Fruit fly (Drosophila melanogaster) whole organism, embryonic: Measurements from ENCODE around the gene Pex3.

Experiments
- Ada2b ChIP-seq: fragments of 200-800 bp; sonication (Bioruptor generic); IDR thresholded peaks from 2 replicates; pipeline ENCODE4 v1.3.6; 2022; ENCODE audit warnings: missing biosample characterization, missing genetic modification characterization
- Atf6 ChIP-seq: fragments of 200-800 bp; sonication (Bioruptor generic); IDR thresholded peaks from 2 replicates; pipeline ENCODE4 v1.3.6; 2022; ENCODE audit warnings: missing biosample characterization, missing genetic modification characterization
- B-H2 ChIP-seq: fragments of 200-800 bp; sonication (Bioruptor generic); optimal IDR thresholded peaks from 2 replicates; lab custom pipeline; 2018; ENCODE audit warnings: missing biosample characterization, mild to moderate bottlenecking, missing genetic modification characterization
- Bgb ChIP-seq: fragments of 200-800 bp; sonication (Bioruptor generic); IDR thresholded peaks from 2 replicates; pipeline ENCODE4 v1.3.6; 2022; ENCODE audit warnings: missing biosample characterization, missing genetic modification characterization; ENCODE audit not compliant: partially characterized antibody
- CG10267 ChIP-seq: fragments of 200-800 bp; sonication (Bioruptor generic); optimal IDR thresholded peaks from 2 replicates; lab custom pipeline; 2018; ENCODE audit warnings: missing biosample characterization, mild to moderate bottlenecking, missing genetic modification characterization, moderate library complexity
- CG12104 ChIP-seq: fragments of 200-800 bp; sonication (Bioruptor generic); optimal IDR thresholded peaks from 3 replicates; lab custom pipeline; 2016; ENCODE audit warnings: missing biosample characterization, missing genetic modification characterization
- CG15011 ChIP-seq: fragments of 200-800 bp; sonication (Bioruptor generic); optimal IDR thresholded peaks from 3 replicates; lab custom pipeline; 2018; ENCODE audit warnings: missing biosample characterization, mild to moderate bottlenecking, missing genetic modification characterization
- CG15601 ChIP-seq: fragments of 200-800 bp; sonication (Bioruptor generic); optimal IDR thresholded peaks from 3 replicates; lab custom pipeline; 2019; ENCODE audit warnings: missing biosample characterization, mild to moderate bottlenecking, missing genetic modification characterization, moderate library complexity
- CG17328 ChIP-seq: fragments of 200-800 bp; sonication (Bioruptor generic); IDR thresholded peaks from 2 replicates; pipeline ENCODE4 v1.3.6; 2022; ENCODE audit warnings: missing biosample characterization, missing genetic modification characterization
- CG17802 ChIP-seq: fragments of 200-800 bp; sonication (Bioruptor generic); optimal IDR thresholded peaks from 2 replicates; lab custom pipeline; 2018; ENCODE audit warnings: missing biosample characterization, mild to moderate bottlenecking, missing genetic modification characterization, moderate library complexity
- CG17912 ChIP-seq: fragments of 200-800 bp; sonication (Bioruptor generic); optimal IDR thresholded peaks from 2 replicates; lab custom pipeline; 2018; ENCODE audit warnings: missing biosample characterization, mild to moderate bottlenecking, missing genetic modification characterization
- CG30403 ChIP-seq: fragments of 200-800 bp; sonication (Bioruptor generic); optimal IDR thresholded peaks from 3 replicates; lab custom pipeline; 2016; ENCODE audit warnings: missing biosample characterization, missing genetic modification characterization
- CG30431 ChIP-seq: fragments of 200-800 bp; sonication (Bioruptor generic); optimal IDR thresholded peaks from 2 replicates; lab custom pipeline; 2017; ENCODE audit warnings: missing biosample characterization, missing genetic modification characterization
- CG32532 ChIP-seq: fragments of 200-800 bp; sonication (Bioruptor generic); IDR thresholded peaks from 2 replicates; pipeline ENCODE4 v1.3.6; 2022; ENCODE audit warnings: missing biosample characterization, missing genetic modification characterization
- CG3847 ChIP-seq: fragments of 200-800 bp; sonication (Bioruptor generic); IDR thresholded peaks from 2 replicates; pipeline ENCODE4 v1.3.6; 2022; ENCODE audit warnings: missing biosample characterization, missing genetic modification characterization
- CG6689 ChIP-seq: fragments of 200-800 bp; sonication (Bioruptor generic); IDR thresholded peaks from 2 replicates; pipeline ENCODE4 v1.3.6; 2022; ENCODE audit warnings: missing biosample characterization, missing genetic modification characterization
- CG8478 ChIP-seq: fragments of >200 bp; optimal IDR thresholded peaks from 2 replicates; lab custom pipeline; 2018
- Deaf1 ChIP-seq: fragments of 200-800 bp; optimal IDR thresholded peaks from 3 replicates; lab custom pipeline; 2019; ENCODE audit warnings: missing biosample characterization, mild to moderate bottlenecking, missing genetic modification characterization, moderate library complexity
- Dll ChIP-seq: fragments of 200-800 bp; sonication (Bioruptor generic); IDR thresholded peaks from 4 replicates; pipeline ENCODE4 v1.3.6; 2022; ENCODE audit warnings: missing biosample characterization, missing genetic modification characterization; ENCODE audit not compliant: partially characterized antibody
- ERR ChIP-seq: fragments of 200-800 bp; sonication (Bioruptor generic); optimal IDR thresholded peaks from 2 replicates; lab custom pipeline; 2016; ENCODE audit warnings: missing biosample characterization, missing genetic modification characterization
- HLH3B ChIP-seq: fragments of 200-800 bp; sonication (Bioruptor generic); IDR thresholded peaks from 2 replicates; pipeline ENCODE4 v1.3.6; 2022; ENCODE audit warnings: missing biosample characterization, missing genetic modification characterization
- Hr3 ChIP-seq: fragments of 200-800 bp; sonication (Bioruptor generic); optimal IDR thresholded peaks from 3 replicates; lab custom pipeline; 2016; ENCODE audit warnings: missing biosample characterization, missing genetic modification characterization
- Hr78 ChIP-seq, 2 experiments: fragments of 200-800 bp in 1 of 2; fragments of >200 bp in 1 of 2; sonication (Bioruptor generic) in 1 of 2; optimal IDR thresholded peaks; 2 replicates each; lab custom pipeline; 2017 to 2019; ENCODE audit warnings: missing biosample characterization in 2 of 2, missing genetic modification characterization in 2 of 2, mild to moderate bottlenecking in 1 of 2, moderate library complexity in 1 of 2
- Meics ChIP-seq: fragments of 200-800 bp; sonication (Bioruptor generic); optimal IDR thresholded peaks from 2 replicates; lab custom pipeline; 2017; ENCODE audit warnings: missing biosample characterization, mild to moderate bottlenecking, missing genetic modification characterization
- NFAT ChIP-seq: fragments of 200-800 bp; sonication (Bioruptor generic); IDR thresholded peaks from 2 replicates; pipeline ENCODE4 v1.3.6; 2022; ENCODE audit warnings: missing biosample characterization, missing genetic modification characterization
- NK7.1 ChIP-seq: fragments of 200-800 bp; sonication (Bioruptor generic); optimal IDR thresholded peaks from 3 replicates; lab custom pipeline; 2016; ENCODE audit warnings: missing biosample characterization, missing genetic modification characterization
- Oli ChIP-seq: fragments of 200-800 bp; sonication (Bioruptor generic); optimal IDR thresholded peaks from 2 replicates; lab custom pipeline; 2018; ENCODE audit warnings: missing biosample characterization, mild to moderate bottlenecking, missing genetic modification characterization, moderate library complexity
- Opbp ChIP-seq: fragments of 200-800 bp; sonication (Bioruptor generic); IDR thresholded peaks from 3 replicates; pipeline ENCODE4 v1.3.6; 2022; ENCODE audit warnings: missing biosample characterization, missing genetic modification characterization; ENCODE audit not compliant: partially characterized antibody
- Poxn ChIP-seq: fragments of 200-800 bp; sonication (Bioruptor generic); IDR thresholded peaks from 2 replicates; pipeline ENCODE4 v1.3.6; 2022; ENCODE audit warnings: missing biosample characterization, missing genetic modification characterization
- Ssrp ChIP-seq: fragments of 200-800 bp; sonication (Bioruptor generic); optimal IDR thresholded peaks from 2 replicates; lab custom pipeline; 2018; ENCODE audit warnings: missing biosample characterization, mild to moderate bottlenecking, missing genetic modification characterization, moderate library complexity
- Taf1 ChIP-seq: fragments of 200-800 bp; sonication (Bioruptor generic); IDR thresholded peaks from 2 replicates; pipeline ENCODE4 v1.3.6; 2022; ENCODE audit warnings: missing biosample characterization, missing genetic modification characterization
- ab ChIP-seq: fragments of 200-800 bp; sonication (Bioruptor generic); optimal IDR thresholded peaks from 2 replicates; lab custom pipeline; 2016; ENCODE audit warnings: missing biosample characterization, missing genetic modification characterization
- bsh ChIP-seq, 2 experiments: fragments of 200-800 bp; sonication (Bioruptor generic); optimal IDR thresholded peaks; 2 replicates each; lab custom pipeline; 2017 to 2018; ENCODE audit warnings: mild to moderate bottlenecking in 2 of 2, missing biosample characterization in 2 of 2, missing genetic modification characterization in 2 of 2, moderate library complexity in 1 of 2
- cas ChIP-seq: fragments of 200-800 bp; sonication (Bioruptor generic); IDR thresholded peaks from 2 replicates; pipeline ENCODE4 v1.3.6; 2022; ENCODE audit warnings: missing biosample characterization, missing genetic modification characterization
- chif ChIP-seq, 2 experiments: fragments of 200-800 bp; sonication (Bioruptor generic); optimal IDR thresholded peaks; 3 replicates each; lab custom pipeline; 2016; ENCODE audit warnings: missing biosample characterization in 2 of 2, missing genetic modification characterization in 2 of 2
- chinmo ChIP-seq: fragments of 200-800 bp; sonication (Bioruptor generic); IDR thresholded peaks from 4 replicates; pipeline ENCODE4 v1.3.6; 2022; ENCODE audit warnings: missing biosample characterization, missing genetic modification characterization; ENCODE audit not compliant: partially characterized antibody
- crp ChIP-seq, 2 experiments: fragments of 200-800 bp; sonication (Bioruptor generic); optimal IDR thresholded peaks; 2 replicates in 1 of 2; 3 replicates in 1 of 2; lab custom pipeline; 2017; ENCODE audit warnings: missing biosample characterization in 2 of 2, missing genetic modification characterization in 2 of 2, mild to moderate bottlenecking in 1 of 2, moderate library complexity in 1 of 2
- fd96Cb ChIP-seq: fragments of 200-800 bp; sonication (Bioruptor generic); optimal IDR thresholded peaks from 2 replicates; lab custom pipeline; 2018; ENCODE audit warnings: missing biosample characterization, mild to moderate bottlenecking, missing genetic modification characterization, moderate library complexity
- fu2 ChIP-seq: fragments of 200-800 bp; sonication (Bioruptor generic); optimal IDR thresholded peaks from 2 replicates; lab custom pipeline; 2016; ENCODE audit warnings: missing biosample characterization, missing genetic modification characterization
- her ChIP-seq: fragments of 200-800 bp; sonication (Bioruptor generic); optimal IDR thresholded peaks from 2 replicates; lab custom pipeline; 2016; ENCODE audit warnings: missing biosample characterization, missing genetic modification characterization
- hkb ChIP-seq, 2 experiments: fragments of 200-800 bp in 1 of 2; fragments of >200 bp in 1 of 2; sonication (Bioruptor generic) in 1 of 2; IDR thresholded peaks in 1 of 2; optimal IDR thresholded peaks in 1 of 2; 2 replicates each; pipeline versions ENCODE4 v1.3.6 to Lab custom; 2017 to 2022; ENCODE audit warnings: missing biosample characterization in 1 of 2, missing genetic modification characterization in 1 of 2
- kni ChIP-seq: fragments of 200-800 bp; sonication (Bioruptor generic); optimal IDR thresholded peaks from 3 replicates; lab custom pipeline; 2017; ENCODE audit warnings: mild to moderate bottlenecking, missing biosample characterization, missing genetic modification reagents, missing genetic modification characterization
- mld ChIP-seq: fragments of 200-800 bp; sonication (Bioruptor generic); IDR thresholded peaks from 3 replicates; pipeline ENCODE4 v1.3.6; 2022; ENCODE audit warnings: missing biosample characterization, missing genetic modification characterization; ENCODE audit not compliant: partially characterized antibody
- nerfin-2 ChIP-seq: fragments of 200-800 bp; sonication (Bioruptor generic); IDR thresholded peaks from 2 replicates; pipeline ENCODE4 v1.3.6; 2022; ENCODE audit warnings: missing biosample characterization, missing genetic modification characterization; ENCODE audit not compliant: partially characterized antibody
- nmo ChIP-seq: fragments of 200-800 bp; sonication (Bioruptor generic); optimal IDR thresholded peaks from 2 replicates; lab custom pipeline; 2018; ENCODE audit warnings: missing biosample characterization, mild to moderate bottlenecking, missing genetic modification characterization, moderate library complexity
- psq ChIP-seq: fragments of 200-800 bp; sonication (Bioruptor generic); optimal IDR thresholded peaks from 2 replicates; lab custom pipeline; 2017; ENCODE audit warnings: missing biosample characterization, missing genetic modification characterization
- repo ChIP-seq: fragments of 200-800 bp; sonication (Bioruptor generic); optimal IDR thresholded peaks from 2 replicates; lab custom pipeline; 2016; ENCODE audit warnings: missing biosample characterization, missing genetic modification characterization
- schlank ChIP-seq: fragments of 200-800 bp; sonication (Bioruptor generic); optimal IDR thresholded peaks from 2 replicates; lab custom pipeline; 2018; ENCODE audit warnings: missing biosample characterization, mild to moderate bottlenecking, missing genetic modification characterization
- sens ChIP-seq: fragments of 200-800 bp; sonication (Bioruptor generic); peaks from one replicate; lab custom pipeline; 2016; ENCODE audit warnings: missing biosample characterization, missing genetic modification characterization
- seq ChIP-seq: fragments of 200-800 bp; sonication (Bioruptor generic); IDR thresholded peaks from 2 replicates; pipeline ENCODE4 v1.3.6; 2022; ENCODE audit warnings: missing biosample characterization, missing genetic modification characterization

Gene Pex3

DNA sequence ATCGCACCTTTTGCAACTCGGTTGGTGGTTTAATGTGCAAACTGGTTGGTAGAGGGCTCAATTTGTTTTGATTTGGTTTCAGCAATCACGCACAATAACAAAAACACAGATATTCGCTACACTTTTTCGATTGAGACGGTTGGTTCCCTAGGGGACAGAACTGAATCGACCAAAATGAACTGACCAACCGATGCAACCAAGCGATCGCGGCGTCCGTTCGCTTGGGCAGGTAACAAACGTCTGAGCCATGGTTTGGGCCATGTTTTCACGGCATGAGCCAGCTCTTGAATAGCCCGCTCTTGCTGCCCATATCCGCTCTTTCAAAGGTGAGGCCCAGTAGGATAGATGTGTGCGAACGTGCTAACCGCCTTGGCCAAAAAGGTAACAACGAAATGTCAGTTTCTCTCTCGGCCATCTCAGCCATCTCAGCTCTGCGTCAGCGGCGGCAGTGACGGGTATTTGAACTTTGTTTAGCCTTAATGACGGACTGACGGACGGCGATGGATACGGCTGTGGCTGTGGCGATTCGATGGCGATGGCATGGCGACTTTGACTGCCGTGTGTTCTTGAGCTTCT, 19.0 kb upstream of the Pex3 start, which contains the start of gene CG16959 (continued):
- TF ChIP-seq B-H2 (GFP tag; lab: Kevin White, UChicago) (no peak), kni (GFP tag; lab: Kevin White, UChicago) (peak; percentile 91), Bgb (peak; percentile 27; the same call in 1 of the 2 replicates), NK7.1 (no peak), CG8478 (lab: Kevin White, UChicago) (no peak), seq (GFP tag; lab: Robert Waterston, UW) (no peak), Ada2b (no peak), hkb (optimal IDR thresholded peaks at IDR 0.05; lab: Kevin White, UChicago) (no peak), hkb (GFP tag; IDR thresholded peaks at IDR 0.05; lab: Robert Waterston, UW) (no peak), fd96Cb (tag; lab: Kevin White, UChicago) (no peak), Dll (GFP tag; lab: Robert Waterston, UW) (peak; percentile 47; the same call in 1 of the 4 replicates), CG17328 (GFP tag; lab: Robert Waterston, UW) (no peak), CG30431 (no peak), sens (GFP tag; lab: Kevin White, UChicago) (no peak), Oli (tag; lab: Kevin White, UChicago) (no peak), CG32532 (no peak), CG17802 (no peak), CG6689 (no peak), chinmo (no peak; the same call in 1 of the 4 replicates), mld (GFP tag; lab: Robert Waterston, UW) (no peak), nmo (GFP tag; lab: Kevin White, UChicago) (no peak), Meics (GFP tag; lab: Kevin White, UChicago) (no peak), CG15011 (GFP tag; lab: Kevin White, UChicago) (no peak), CG30403 (GFP tag; lab: Kevin White, UChicago) (no peak), Poxn (GFP tag; lab: Robert Waterston, UW) (no peak), Ssrp (no peak), psq (no peak), NFAT (GFP tag; lab: Robert Waterston, UW) (0 out of 2 replicates have a peak, but pooled peaks have one; percentile 2), crp (GFP tag; optimal IDR thresholded peaks at IDR 0.05; lab: Kevin White, UChicago) (no peak), chif (GFP tag; optimal IDR thresholded peaks at IDR 0.05; lab: Kevin White, UChicago) (no peak), fu2 (no peak), Atf6 (peak; percentile 43; the same call in 1 of the 2 replicates), HLH3B (GFP tag; lab: Robert Waterston, UW) (no peak), Taf1 (GFP tag; lab: Robert Waterston, UW) (no peak), repo (no peak), Hr3 (GFP tag; lab: Kevin White, UChicago) (no peak), Opbp (0 out of 3 replicates have a peak, but pooled peaks have one; percentile 35), ERR (GFP tag; lab: Kevin White, UChicago) (no peak), CG10267 (no peak), CG12104 (GFP tag; lab: Kevin White, UChicago) (no peak), schlank (tag; lab: Kevin White, UChicago) (no peak), CG3847 (GFP tag; lab: Robert Waterston, UW) (no peak), nerfin-2 (GFP tag; lab: Robert Waterston, UW) (no peak), CG17912 (GFP tag; lab: Kevin White, UChicago) (no peak), Hr78 (GFP tag; optimal IDR thresholded peaks at IDR 0.05; lab: Kevin White, UChicago) (peak in 1 of 2 experiments; percentile 64), ab (GFP tag; lab: Kevin White, UChicago) (no peak), cas (GFP tag; lab: Robert Waterston, UW) (no peak), Deaf1 (tag; lab: Kevin White, UChicago) (no peak), her (GFP tag; lab: Kevin White, UChicago) (no peak), bsh (GFP tag; optimal IDR thresholded peaks at IDR 0.05; lab: Kevin White, UChicago) (no peak), CG15601 (tag; lab: Kevin White, UChicago) (no peak)
